Worm (Caenorhabditis elegans): ENCODE results near the gene mff-1.

The mff-1 gene

ce11 chrX:12937521-12937920, 49.5 kb downstream of the mff-1 start:
- no peak for TF ChIP-seq nhr-11 (tag; optimal IDR thresholded peaks at IDR 0.05)

All from whole organism, L3 larva.